Worm (Caenorhabditis elegans) whole organism, L3 larva: ENCODE data around the gene C06E1.9.

Experiments
- egl-27 ChIP-seq: sonication (generic microtip); optimal IDR thresholded peaks from 4 replicates; lab custom pipeline; 2017; ENCODE audit warnings: missing biosample characterization, missing genetic modification reagents, missing genetic modification characterization
- elt-2 ChIP-seq: sonication (generic microtip); optimal IDR thresholded peaks from 2 replicates; lab custom pipeline; 2016; ENCODE audit warnings: missing genetic modification reagents, mild to moderate bottlenecking, missing genetic modification characterization, missing compliant biosample characterization
- fos-1 ChIP-seq: fragments of 150-350 bp; optimal IDR thresholded peaks from 2 replicates; lab custom pipeline; 2014; ENCODE audit warnings: missing biosample characterization, missing genetic modification characterization
- nfya-1 ChIP-seq: sonication (generic microtip); optimal IDR thresholded peaks from 2 replicates; lab custom pipeline; 2017; ENCODE audit warnings: missing genetic modification characterization, mild to moderate bottlenecking, missing compliant biosample characterization, antibody characterized with exemption, moderate library complexity; ENCODE audit not compliant: insufficient read depth
- tbx-2 ChIP-seq: sonication (generic microtip); optimal IDR thresholded peaks from 2 replicates; lab custom pipeline; 2016; ENCODE audit warnings: mild to moderate bottlenecking, missing genetic modification characterization, missing compliant biosample characterization
- zag-1 ChIP-seq: fragments of 150-350 bp; optimal IDR thresholded peaks from 2 replicates; lab custom pipeline; 2014; ENCODE audit warnings: missing biosample characterization, missing genetic modification characterization
- ztf-4 ChIP-seq: fragments of 150-350 bp; optimal IDR thresholded peaks from 2 replicates; lab custom pipeline; 2014; ENCODE audit warnings: missing biosample characterization, missing genetic modification characterization

ce11 chrIII:8578381-8578780, 31.2 kb downstream of the C06E1.9 start:
- TF ChIP-seq ztf-4 (tag; lab: Kevin White, UChicago): no peak
- no peak for TF ChIP-seq zag-1
- no peak for TF ChIP-seq nfya-1
- TF ChIP-seq egl-27: no peak
- no peak for TF ChIP-seq elt-2 (tag; lab: Kevin White, UChicago)
- no peak for TF ChIP-seq fos-1 (tag; lab: Kevin White, UChicago)
- no peak for TF ChIP-seq tbx-2 (tag; lab: Kevin White, UChicago)
